Worm (Caenorhabditis elegans) whole organism, early embryonic: ENCODE data around the gene fbxa-157.

Source experiments
- B0310.2 ChIP-seq: sonication (generic microtip); optimal IDR thresholded peaks from 2 replicates; lab custom pipeline; 2016; ENCODE audit warnings: mild to moderate bottlenecking, missing genetic modification characterization, missing compliant biosample characterization
- F13C5.2 ChIP-seq: sonication (generic microtip); optimal IDR thresholded peaks from 2 replicates; lab custom pipeline; 2017; ENCODE audit warnings: mild to moderate bottlenecking, missing genetic modification characterization, inconsistent platforms, missing compliant biosample characterization
- aly-1 ChIP-seq: sonication (generic microtip); optimal IDR thresholded peaks from 2 replicates; lab custom pipeline; 2016; ENCODE audit warnings: missing genetic modification characterization, missing compliant biosample characterization
- ama-1 ChIP-seq: fragments of 150-350 bp; optimal IDR thresholded peaks from 2 replicates; lab custom pipeline; 2014
- ceh-13 ChIP-seq: fragments of 200-800 bp; sonication (Bioruptor generic); optimal IDR thresholded peaks from 2 replicates; lab custom pipeline; 2018; ENCODE audit warnings: mild to moderate bottlenecking, missing genetic modification characterization, missing compliant biosample characterization
- ceh-36 ChIP-seq: sonication (generic microtip); optimal IDR thresholded peaks from 2 replicates; lab custom pipeline; 2016; ENCODE audit warnings: missing genetic modification characterization, inconsistent platforms, missing compliant biosample characterization
- ets-7 ChIP-seq: sonication (generic microtip); optimal IDR thresholded peaks from 2 replicates; lab custom pipeline; 2016; ENCODE audit warnings: missing genotype, missing genetic modification characterization, missing compliant biosample characterization
- flt-1 ChIP-seq: fragments of 200-800 bp; sonication (Bioruptor generic); IDR thresholded peaks from 2 replicates; pipeline ENCODE4 v1.3.6; 2022; ENCODE audit warnings: missing genetic modification characterization, missing compliant biosample characterization
- hmbx-1 ChIP-seq: sonication (generic microtip); optimal IDR thresholded peaks from 2 replicates; lab custom pipeline; 2016; ENCODE audit warnings: mild to moderate bottlenecking, missing genetic modification characterization, missing compliant biosample characterization
- hmg-4 ChIP-seq: fragments of 200-800 bp; sonication (Bioruptor generic); optimal IDR thresholded peaks from 2 replicates; lab custom pipeline; 2018; ENCODE audit warnings: mild to moderate bottlenecking, missing genetic modification characterization, missing compliant biosample characterization
- hnd-1 ChIP-seq: sonication (generic microtip); optimal IDR thresholded peaks from 2 replicates; lab custom pipeline; 2016; ENCODE audit warnings: missing genetic modification characterization, missing compliant biosample characterization
- pes-1 ChIP-seq: fragments of 200-800 bp; sonication (Bioruptor generic); IDR thresholded peaks from 2 replicates; pipeline ENCODE4 v1.3.6; 2022; ENCODE audit warnings: missing genetic modification reagents, missing genetic modification characterization, missing compliant biosample characterization
- scrt-1 ChIP-seq: fragments of 200-800 bp; sonication (Bioruptor generic); IDR thresholded peaks from 2 replicates; pipeline ENCODE4 v1.3.6; 2022; ENCODE audit warnings: missing genetic modification characterization, missing compliant biosample characterization
- sea-1 ChIP-seq: fragments of 200-800 bp; sonication (Bioruptor generic); conservative IDR thresholded peaks from 2 replicates; pipeline ENCODE4 v1.3.6; 2022; ENCODE audit warnings: missing genetic modification characterization, missing compliant biosample characterization
- tbx-11 ChIP-seq: fragments of 200-800 bp; sonication (Bioruptor generic); IDR thresholded peaks from 2 replicates; pipeline ENCODE4 v1.3.6; 2022; ENCODE audit warnings: missing genetic modification characterization, missing compliant biosample characterization
- tbx-37 ChIP-seq: fragments of 200-800 bp; sonication (Bioruptor generic); conservative IDR thresholded peaks from 2 replicates; pipeline ENCODE4 v1.3.6; 2022; ENCODE audit warnings: missing genetic modification reagents, missing genetic modification characterization, missing compliant biosample characterization
- tra-4 ChIP-seq: sonication (generic microtip); optimal IDR thresholded peaks from 2 replicates; lab custom pipeline; 2017; ENCODE audit warnings: missing genetic modification characterization, missing compliant biosample characterization

fbxa-157 gene

DNA sequence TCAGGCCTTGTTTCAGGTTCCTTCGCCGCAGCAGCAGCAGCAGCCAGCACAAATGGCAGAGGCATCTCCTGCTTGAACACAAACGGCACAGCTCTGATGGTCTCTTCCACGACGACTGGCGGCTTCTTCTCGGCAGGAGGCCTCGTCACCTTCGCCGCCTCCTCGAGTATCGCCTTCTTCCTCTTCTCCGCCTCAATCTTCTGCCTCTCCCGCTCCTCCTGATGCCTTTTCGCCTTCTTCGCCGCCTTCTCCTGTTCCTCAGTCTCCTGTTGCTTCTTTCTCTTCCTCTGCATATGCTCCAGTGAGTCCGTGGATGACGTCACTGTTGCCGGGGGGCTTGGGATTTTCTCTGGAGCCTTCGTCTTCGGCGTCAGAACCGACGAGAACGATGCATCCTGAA is 45.9 kb downstream of the fbxa-157 start:
- no peak for TF ChIP-seq ets-7 (tag; lab: Kevin White, UChicago)
- TF ChIP-seq sea-1 (GFP tag; lab: Robert Waterston, UW) = 0 out of 2 replicates have a peak, but pooled peaks have one; percentile 5

ce11 chrV:17947266-17947665 is 47.7 kb downstream of the fbxa-157 start:
- TF ChIP-seq F13C5.2 (tag; lab: Kevin White, UChicago) (no peak), B0310.2 (tag; lab: Kevin White, UChicago) (no peak), aly-1 (tag; lab: Kevin White, UChicago) (no peak), pes-1 (GFP tag; lab: Robert Waterston, UW) (no peak), tbx-11 (GFP tag; lab: Robert Waterston, UW) (no peak), hmbx-1 (no peak), ama-1 (lab: Kevin White, UChicago) (no peak), hmg-4 (GFP tag; lab: Kevin White, UChicago) (no peak), ets-7 (tag; lab: Kevin White, UChicago) (no peak), hnd-1 (tag; lab: Kevin White, UChicago) (no peak), tbx-37 (GFP tag; lab: Robert Waterston, UW) (no peak), ceh-36 (tag; lab: Kevin White, UChicago) (no peak), flt-1 (GFP tag; lab: Robert Waterston, UW) (no peak), sea-1 (GFP tag; lab: Robert Waterston, UW) (no peak), ceh-13 (GFP tag; lab: Kevin White, UChicago) (no peak)

DNA sequence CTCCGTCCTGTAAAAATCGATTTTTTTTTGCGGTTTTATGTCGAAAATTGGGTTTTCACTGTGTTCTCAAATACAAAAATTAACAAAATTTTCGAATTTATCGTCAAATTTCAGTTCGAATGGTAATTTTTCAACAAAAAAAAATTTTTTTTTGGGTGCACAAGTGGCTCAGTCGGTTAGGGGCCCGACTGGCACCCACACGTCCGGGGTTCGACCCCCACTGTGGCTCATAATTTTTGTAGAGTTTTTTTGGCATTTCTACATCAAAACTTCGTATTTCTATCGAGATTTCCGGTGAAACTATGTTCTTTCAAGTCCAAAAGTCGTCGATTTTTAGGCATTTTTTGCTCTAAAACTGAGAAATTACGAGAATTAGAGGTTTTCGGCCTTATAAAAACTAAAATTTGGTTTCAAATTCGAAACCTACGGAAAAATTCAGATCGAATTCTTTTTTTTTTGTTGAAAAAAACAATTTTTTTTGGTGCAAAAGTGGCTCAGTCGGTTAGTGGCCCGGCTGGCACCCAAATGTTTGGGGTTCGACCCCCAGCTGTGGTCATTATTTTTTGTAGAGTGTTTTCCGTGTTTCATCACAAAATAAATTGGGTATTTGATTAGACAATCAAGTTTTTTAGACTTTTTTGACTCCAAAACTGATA is 48.6 kb downstream of the fbxa-157 start:
- TF ChIP-seq aly-1 (tag; lab: Kevin White, UChicago) (no peak), tra-4 (no peak), ets-7 (tag; lab: Kevin White, UChicago) (no peak), scrt-1 (GFP tag; lab: Robert Waterston, UW) (no peak), B0310.2 (tag; lab: Kevin White, UChicago) (no peak)

DNA sequence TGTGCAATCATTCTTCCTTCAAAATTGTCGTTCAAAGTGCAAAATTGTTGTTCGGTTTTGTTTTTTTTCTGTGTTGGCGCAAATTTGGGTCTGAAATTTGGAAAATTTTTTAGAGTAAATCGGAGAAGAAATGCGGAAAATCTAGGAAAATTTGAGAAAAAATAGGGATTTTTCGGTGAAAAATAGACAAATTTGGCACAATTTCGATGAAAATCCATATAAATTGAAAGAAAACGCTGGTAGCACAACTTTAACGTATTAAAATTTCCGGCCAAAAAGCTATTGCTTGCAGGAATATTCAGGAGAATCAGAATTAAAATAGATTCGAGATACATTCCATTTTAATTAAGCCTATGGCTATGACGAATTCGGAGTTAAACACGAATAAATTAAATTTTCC is 49.5 kb downstream of the fbxa-157 start, which contains the start of gene dpy-21:
TSS of gene dpy-21 (minus strand) at position 101 of the 400 bp plus-strand sequence.
- no peak for TF ChIP-seq ceh-13 (GFP tag; lab: Kevin White, UChicago)
- TF ChIP-seq B0310.2 (tag; lab: Kevin White, UChicago) = no peak
- TF ChIP-seq aly-1 (tag; lab: Kevin White, UChicago) = no peak
- TF ChIP-seq pes-1 (GFP tag; lab: Robert Waterston, UW) = no peak
- no peak for TF ChIP-seq ama-1 (lab: Kevin White, UChicago)
- no peak for TF ChIP-seq ets-7 (tag; lab: Kevin White, UChicago)
- no peak for TF ChIP-seq hmg-4 (GFP tag; lab: Kevin White, UChicago)
- no peak for TF ChIP-seq flt-1 (GFP tag; lab: Robert Waterston, UW)
- no peak for TF ChIP-seq tra-4
- TF ChIP-seq F13C5.2 (tag; lab: Kevin White, UChicago) = no peak
